Fruit fly (Drosophila melanogaster) whole organism, embryonic: Measurements from ENCODE around the gene Cyp4d21.

Source experiments
- Antp ChIP-seq: fragments of 200-800 bp; sonication (Bioruptor generic); optimal IDR thresholded peaks from 3 replicates; lab custom pipeline; 2016; ENCODE audit warnings: missing biosample characterization, missing genetic modification characterization
- CG10462 ChIP-seq: fragments of 200-800 bp; sonication (Bioruptor generic); optimal IDR thresholded peaks from 2 replicates; lab custom pipeline; 2016; ENCODE audit warnings: missing biosample characterization, missing genetic modification characterization
- CG10565 ChIP-seq: fragments of 200-800 bp; sonication (Bioruptor generic); optimal IDR thresholded peaks from 3 replicates; lab custom pipeline; 2016; ENCODE audit warnings: missing biosample characterization, mild to moderate bottlenecking, missing genetic modification characterization
- CG10979 ChIP-seq: fragments of 200-800 bp; sonication (Bioruptor generic); optimal IDR thresholded peaks from 2 replicates; lab custom pipeline; 2018; ENCODE audit warnings: missing biosample characterization, mild to moderate bottlenecking, missing genetic modification characterization, moderate library complexity
- CG11247 ChIP-seq: fragments of 200-800 bp; sonication (Bioruptor generic); IDR thresholded peaks from 2 replicates; pipeline ENCODE4 v1.3.6; 2022; ENCODE audit warnings: missing biosample characterization, missing genetic modification characterization
- CG12071 ChIP-seq: fragments of 200-800 bp; sonication (Bioruptor generic); optimal IDR thresholded peaks from 3 replicates; lab custom pipeline; 2018; ENCODE audit warnings: missing biosample characterization, mild to moderate bottlenecking, missing genetic modification characterization
- CG12104 ChIP-seq: fragments of 200-800 bp; sonication (Bioruptor generic); optimal IDR thresholded peaks from 3 replicates; lab custom pipeline; 2016; ENCODE audit warnings: missing biosample characterization, missing genetic modification characterization
- CG12236 ChIP-seq: fragments of 200-800 bp; sonication (Bioruptor generic); optimal IDR thresholded peaks from 2 replicates; lab custom pipeline; 2016; ENCODE audit warnings: missing biosample characterization, missing genetic modification characterization
- CG12391 ChIP-seq: fragments of 200-800 bp; sonication (Bioruptor generic); optimal IDR thresholded peaks from 3 replicates; lab custom pipeline; 2018; ENCODE audit warnings: missing biosample characterization, mild to moderate bottlenecking, missing genetic modification characterization, moderate library complexity
- CG12942 ChIP-seq: fragments of 200-800 bp; sonication (Bioruptor generic); optimal IDR thresholded peaks from 3 replicates; lab custom pipeline; 2016; ENCODE audit warnings: missing biosample characterization, missing genetic modification characterization
- CG13775 ChIP-seq: fragments of 200-800 bp; sonication (Bioruptor generic); optimal IDR thresholded peaks from 3 replicates; lab custom pipeline; 2017; ENCODE audit warnings: missing biosample characterization, mild to moderate bottlenecking, missing genetic modification characterization
- CG13894 ChIP-seq: fragments of 200-800 bp; sonication (Bioruptor generic); optimal IDR thresholded peaks from 3 replicates; lab custom pipeline; 2018; ENCODE audit warnings: missing biosample characterization, mild to moderate bottlenecking, missing genetic modification characterization, moderate library complexity
- CG1602 ChIP-seq: fragments of 200-800 bp; sonication (Bioruptor generic); optimal IDR thresholded peaks from 3 replicates; lab custom pipeline; 2016; ENCODE audit warnings: missing biosample characterization, missing genetic modification characterization
- CG16779 ChIP-seq: fragments of 200-800 bp; sonication (Bioruptor generic); IDR thresholded peaks from 2 replicates; pipeline ENCODE4 v1.3.6; 2022; ENCODE audit warnings: missing biosample characterization, missing genetic modification characterization
- CG17829 ChIP-seq: fragments of 200-800 bp; optimal IDR thresholded peaks from 2 replicates; lab custom pipeline; 2019; ENCODE audit warnings: missing biosample characterization, mild to moderate bottlenecking, missing genetic modification characterization, moderate library complexity
- CG18599 ChIP-seq: fragments of 200-800 bp; sonication (Bioruptor generic); optimal IDR thresholded peaks from 3 replicates; lab custom pipeline; 2017; ENCODE audit warnings: missing biosample characterization, missing genetic modification characterization, mild to moderate bottlenecking, moderate library complexity, missing genetic modification reagents
- CG31441 ChIP-seq: fragments of 200-800 bp; sonication (Bioruptor generic); IDR thresholded peaks from 2 replicates; pipeline ENCODE4 v1.3.6; 2022; ENCODE audit warnings: missing biosample characterization, missing genetic modification characterization
- CG3407 ChIP-seq: fragments of 200-800 bp; sonication (Bioruptor generic); optimal IDR thresholded peaks from 2 replicates; lab custom pipeline; 2018; ENCODE audit warnings: missing biosample characterization, mild to moderate bottlenecking, missing genetic modification characterization
- CG6654 ChIP-seq: fragments of 200-800 bp; sonication (Bioruptor generic); optimal IDR thresholded peaks from 2 replicates; lab custom pipeline; 2017; ENCODE audit warnings: missing biosample characterization, mild to moderate bottlenecking, missing genetic modification characterization
- CG7372 ChIP-seq: fragments of 200-800 bp; sonication (Bioruptor generic); IDR thresholded peaks from 2 replicates; pipeline ENCODE4 v1.3.6; 2022; ENCODE audit warnings: missing biosample characterization, missing genetic modification characterization
- CTCF ChIP-seq: fragments of 200-800 bp; sonication (Bioruptor generic); optimal IDR thresholded peaks from 2 replicates; lab custom pipeline; 2017; ENCODE audit warnings: missing biosample characterization, mild to moderate bottlenecking, missing genetic modification characterization, moderate library complexity
- Dll ChIP-seq: fragments of 200-800 bp; sonication (Bioruptor generic); IDR thresholded peaks from 4 replicates; pipeline ENCODE4 v1.3.6; 2022; ENCODE audit warnings: missing biosample characterization, missing genetic modification characterization; ENCODE audit not compliant: partially characterized antibody
- E2f2 ChIP-seq: fragments of 200-800 bp; sonication (Bioruptor generic); IDR thresholded peaks from 2 replicates; pipeline ENCODE4 v1.3.6; 2022; ENCODE audit warnings: missing biosample characterization, missing genetic modification characterization
- Eip74EF ChIP-seq, 2 experiments: fragments of 200-800 bp in 1 of 2; fragments of >200 bp in 1 of 2; sonication (Bioruptor generic) in 1 of 2; optimal IDR thresholded peaks; 2 replicates each; lab custom pipeline; 2017 to 2019; ENCODE audit warnings: missing biosample characterization in 2 of 2, missing genetic modification characterization in 2 of 2, mild to moderate bottlenecking in 1 of 2, moderate library complexity in 1 of 2
- Ets65A ChIP-seq: fragments of 200-800 bp; sonication (Bioruptor generic); peaks from one replicate; lab custom pipeline; 2016; ENCODE audit warnings: missing biosample characterization, missing genetic modification characterization
- HLH4C ChIP-seq: fragments of 200-800 bp; sonication (Bioruptor generic); IDR thresholded peaks from 3 replicates; pipeline ENCODE4 v1.3.6; 2022; ENCODE audit warnings: missing biosample characterization, missing genetic modification characterization; ENCODE audit not compliant: partially characterized antibody
- Hmx ChIP-seq: fragments of 200-800 bp; sonication (Bioruptor generic); optimal IDR thresholded peaks from 2 replicates; lab custom pipeline; 2016; ENCODE audit warnings: missing biosample characterization, missing genetic modification characterization
- Mes4 ChIP-seq: fragments of 200-800 bp; sonication (Bioruptor generic); optimal IDR thresholded peaks from 2 replicates; lab custom pipeline; 2016; ENCODE audit warnings: missing biosample characterization, missing genetic modification characterization
- NFAT ChIP-seq: fragments of 200-800 bp; sonication (Bioruptor generic); IDR thresholded peaks from 2 replicates; pipeline ENCODE4 v1.3.6; 2022; ENCODE audit warnings: missing biosample characterization, missing genetic modification characterization
- Sox100B ChIP-seq: fragments of 200-800 bp; sonication (Bioruptor generic); optimal IDR thresholded peaks from 3 replicates; lab custom pipeline; 2018; ENCODE audit warnings: missing biosample characterization, mild to moderate bottlenecking, missing genetic modification characterization
- Ssrp ChIP-seq: fragments of 200-800 bp; sonication (Bioruptor generic); optimal IDR thresholded peaks from 2 replicates; lab custom pipeline; 2018; ENCODE audit warnings: missing biosample characterization, mild to moderate bottlenecking, missing genetic modification characterization, moderate library complexity
- TFAM ChIP-seq: fragments of 200-800 bp; sonication (Bioruptor generic); optimal IDR thresholded peaks from 2 replicates; lab custom pipeline; 2017; ENCODE audit warnings: missing biosample characterization, missing genetic modification characterization, inconsistent platforms
- al ChIP-seq: fragments of 200-800 bp; sonication (Bioruptor generic); IDR thresholded peaks from 2 replicates; pipeline ENCODE4 v1.3.6; 2022; ENCODE audit warnings: missing biosample characterization, missing genetic modification characterization
- crp ChIP-seq, 2 experiments: fragments of 200-800 bp; sonication (Bioruptor generic); optimal IDR thresholded peaks; 2 replicates in 1 of 2; 3 replicates in 1 of 2; lab custom pipeline; 2017; ENCODE audit warnings: missing biosample characterization in 2 of 2, missing genetic modification characterization in 2 of 2, mild to moderate bottlenecking in 1 of 2, moderate library complexity in 1 of 2
- dan ChIP-seq: fragments of 200-800 bp; sonication (Bioruptor generic); IDR thresholded peaks from 2 replicates; pipeline ENCODE4 v1.3.6; 2022; ENCODE audit warnings: missing biosample characterization, missing genetic modification characterization
- emc ChIP-seq: fragments of 200-800 bp; sonication (Bioruptor generic); optimal IDR thresholded peaks from 2 replicates; lab custom pipeline; 2016; ENCODE audit warnings: missing biosample characterization, missing genetic modification characterization
- eyg ChIP-seq: fragments of 200-800 bp; sonication (Bioruptor generic); optimal IDR thresholded peaks from 3 replicates; lab custom pipeline; 2016; ENCODE audit warnings: missing biosample characterization, missing genetic modification characterization
- gsb ChIP-seq: fragments of 200-800 bp; sonication (Bioruptor generic); IDR thresholded peaks from 2 replicates; pipeline ENCODE4 v1.3.6; 2022; ENCODE audit warnings: missing biosample characterization, missing genetic modification characterization
- insv ChIP-seq, 2 experiments: fragments of 200-800 bp; sonication (Bioruptor generic); optimal IDR thresholded peaks; 3 replicates each; lab custom pipeline; 2016 to 2018; ENCODE audit warnings: missing biosample characterization in 2 of 2, missing genetic modification characterization in 2 of 2
- nerfin-1 ChIP-seq: fragments of 200-800 bp; sonication (Bioruptor generic); optimal IDR thresholded peaks from 3 replicates; lab custom pipeline; 2019; ENCODE audit warnings: missing biosample characterization, mild to moderate bottlenecking, missing genetic modification characterization, moderate library complexity
- odd ChIP-seq: fragments of 200-800 bp; sonication (Bioruptor generic); optimal IDR thresholded peaks from 2 replicates; lab custom pipeline; 2017; ENCODE audit warnings: missing biosample characterization, mild to moderate bottlenecking, missing genetic modification characterization
- pan ChIP-seq, 4 experiments: fragments of >200 bp in 3 of 4; fragments of 200-800 bp in 1 of 4; sonication (Bioruptor generic) in 1 of 4; optimal IDR thresholded peaks in 3 of 4; IDR thresholded peaks in 1 of 4; 2 replicates each; pipeline versions ENCODE4 v1.3.6 to Lab custom; 2017 to 2022; ENCODE audit warnings: missing biosample characterization in 2 of 4, missing genetic modification characterization in 2 of 4, mixed read lengths in 1 of 4
- pita ChIP-seq: fragments of 200-800 bp; sonication (Bioruptor generic); optimal IDR thresholded peaks from 2 replicates; lab custom pipeline; 2017; ENCODE audit warnings: missing biosample characterization, mild to moderate bottlenecking, missing genetic modification characterization
- pzg ChIP-seq: fragments of 200-800 bp; sonication (Bioruptor generic); optimal IDR thresholded peaks from 3 replicates; lab custom pipeline; 2018; ENCODE audit warnings: missing biosample characterization, mild to moderate bottlenecking, missing genetic modification characterization, moderate library complexity
- scrt ChIP-seq: fragments of 200-800 bp; sonication (Bioruptor generic); optimal IDR thresholded peaks from 2 replicates; lab custom pipeline; 2018; ENCODE audit warnings: missing biosample characterization, mild to moderate bottlenecking, missing genetic modification characterization, moderate library complexity
- sim ChIP-seq: fragments of 200-800 bp; sonication (Bioruptor generic); IDR thresholded peaks from 2 replicates; pipeline ENCODE4 v1.3.6; 2022; ENCODE audit warnings: missing biosample characterization, missing genetic modification characterization
- slou ChIP-seq: fragments of 200-800 bp; sonication (Bioruptor generic); optimal IDR thresholded peaks from 3 replicates; lab custom pipeline; 2016; ENCODE audit warnings: missing biosample characterization, missing genetic modification characterization
- so ChIP-seq: fragments of 200-800 bp; sonication (Bioruptor generic); IDR thresholded peaks from 3 replicates; pipeline ENCODE4 v1.3.6; 2022; ENCODE audit warnings: missing biosample characterization, missing genetic modification characterization
- unc-4 ChIP-seq: fragments of 200-800 bp; sonication (Bioruptor generic); IDR thresholded peaks from 2 replicates; pipeline ENCODE4 v1.3.6; 2022; ENCODE audit warnings: missing biosample characterization, missing genetic modification characterization; ENCODE audit not compliant: partially characterized antibody
- wek ChIP-seq: fragments of 200-800 bp; sonication (Bioruptor generic); optimal IDR thresholded peaks from 3 replicates; lab custom pipeline; 2018; ENCODE audit warnings: missing biosample characterization, mild to moderate bottlenecking, missing genetic modification characterization, moderate library complexity

The Cyp4d21 gene

DNA sequence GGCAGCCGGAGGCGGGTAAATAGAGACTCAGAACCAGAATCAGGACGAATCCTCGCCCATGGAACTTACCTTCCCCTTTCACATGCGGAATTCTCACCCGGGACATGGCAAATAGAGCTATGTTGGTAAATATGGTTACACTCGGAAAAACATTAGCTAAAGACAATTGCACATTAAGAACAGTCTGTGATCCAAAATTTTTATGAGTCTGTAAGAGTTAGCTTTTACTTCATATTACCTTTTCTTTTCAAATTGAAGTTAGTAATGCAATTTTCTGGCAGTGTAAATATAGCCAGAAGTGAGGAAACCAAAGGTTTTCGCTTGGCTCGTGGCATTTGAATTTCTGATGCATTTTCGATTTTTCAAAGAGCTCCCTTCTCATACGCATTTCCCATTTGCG, 29.8 kb downstream of the Cyp4d21 start (continued):
- TF ChIP-seq CG12942 (GFP tag; lab: Kevin White, UChicago) (no peak), CG18599 (GFP tag; lab: Kevin White, UChicago) (peak; percentile 57), Mes4 (GFP tag; lab: Kevin White, UChicago) (peak; percentile 21), scrt (GFP tag; lab: Kevin White, UChicago) (no peak), E2f2 (no peak), Antp (GFP tag; lab: Kevin White, UChicago) (peak; percentile 31), Dll (GFP tag; lab: Robert Waterston, UW) (no peak), wek (GFP tag; lab: Kevin White, UChicago) (no peak), Ets65A (no peak), pan (optimal IDR thresholded peaks at IDR 0.05; lab: Kevin White, UChicago) (no peak), pan (GFP tag; optimal IDR thresholded peaks at IDR 0.05 in 1 of 2, IDR thresholded peaks at IDR 0.05 in 1 of 2) (peak in 1 of 2 experiments; percentile 46), CG17829 (tag; lab: Kevin White, UChicago) (peak; percentile 71), CTCF (no peak), Sox100B (GFP tag; lab: Kevin White, UChicago) (peak; percentile 30), CG13894 (tag; lab: Kevin White, UChicago) (no peak), slou (GFP tag; lab: Kevin White, UChicago) (no peak), TFAM (GFP tag; lab: Kevin White, UChicago) (no peak), CG11247 (GFP tag; lab: Robert Waterston, UW) (no peak), CG31441 (GFP tag; lab: Robert Waterston, UW) (peak; percentile 70), Ssrp (tag; lab: Kevin White, UChicago) (peak; percentile 7), Eip74EF (GFP tag; optimal IDR thresholded peaks at IDR 0.05; lab: Kevin White, UChicago) (no peak), CG3407 (GFP tag; lab: Kevin White, UChicago) (no peak), pzg (GFP tag; lab: Kevin White, UChicago) (no peak), CG10565 (GFP tag; lab: Kevin White, UChicago) (no peak), CG7372 (GFP tag; lab: Robert Waterston, UW) (no peak; the same call in 1 of the 2 replicates), HLH4C (GFP tag; lab: Robert Waterston, UW) (no peak), NFAT (no peak), CG10979 (tag; lab: Kevin White, UChicago) (peak; percentile 67), dan (GFP tag; lab: Robert Waterston, UW) (no peak), eyg (GFP tag; lab: Kevin White, UChicago) (no peak)

DNA sequence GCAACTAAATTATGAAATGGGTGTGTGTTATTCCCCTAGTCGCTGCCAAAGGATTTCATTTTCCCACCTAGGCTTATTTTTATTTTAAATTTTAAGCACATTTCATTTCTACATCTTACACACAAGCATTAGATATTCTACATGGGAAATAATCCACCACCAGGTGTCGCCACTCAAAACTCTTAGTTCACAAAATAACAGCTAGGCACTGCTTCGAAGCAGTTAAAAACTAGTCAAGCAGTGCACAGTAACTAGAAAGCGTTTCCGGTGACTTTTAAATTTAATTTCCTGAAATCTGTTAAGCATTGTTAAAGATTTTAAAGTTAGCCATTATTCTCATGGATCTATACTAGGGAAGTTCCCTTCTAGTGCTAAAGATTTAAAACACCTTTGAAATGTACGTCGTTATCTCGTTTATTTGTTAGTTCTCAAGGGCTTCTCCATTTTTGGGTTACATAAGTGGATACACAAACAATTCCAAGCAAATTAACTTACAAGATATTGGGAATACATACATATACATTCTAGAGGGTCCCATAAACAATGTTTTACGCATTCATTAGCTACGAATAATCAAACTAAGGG, 36.3 kb downstream of the Cyp4d21 start:
- peak; percentile 76 for TF ChIP-seq so (GFP tag; lab: Robert Waterston, UW)
- peak; percentile 81 for TF ChIP-seq al (GFP tag; lab: Robert Waterston, UW)
- TF ChIP-seq insv (GFP tag; optimal IDR thresholded peaks at IDR 0.05; lab: Kevin White, UChicago): no peak
- TF ChIP-seq crp (GFP tag; optimal IDR thresholded peaks at IDR 0.05; lab: Kevin White, UChicago): peak in 1 of 2 experiments; percentile 42
- no peak for TF ChIP-seq CG17829 (tag; lab: Kevin White, UChicago)
- peak; percentile 2 for TF ChIP-seq Hmx (GFP tag; lab: Kevin White, UChicago)
- no peak for TF ChIP-seq nerfin-1 (tag; lab: Kevin White, UChicago)
- TF ChIP-seq unc-4 (GFP tag; lab: Robert Waterston, UW): no peak
- TF ChIP-seq CG10462 (GFP tag; lab: Kevin White, UChicago): peak; percentile 50
- TF ChIP-seq odd (GFP tag; lab: Kevin White, UChicago): no peak
- TF ChIP-seq CG12236 (GFP tag; lab: Kevin White, UChicago): peak; percentile 66
- peak; percentile 37; the same call in 1 of the 2 replicates for TF ChIP-seq gsb (GFP tag; lab: Robert Waterston, UW)
- TF ChIP-seq CG12071: no peak
- TF ChIP-seq sim (GFP tag; lab: Robert Waterston, UW): peak; percentile 38; the same call in 1 of the 2 replicates
- TF ChIP-seq CG16779 (GFP tag; lab: Robert Waterston, UW): peak; percentile 72
- TF ChIP-seq CG13775 (GFP tag; lab: Kevin White, UChicago): peak; percentile 64
- peak; percentile 77 for TF ChIP-seq CG12391 (tag; lab: Kevin White, UChicago)
- TF ChIP-seq CG1602 (GFP tag; lab: Kevin White, UChicago): peak; percentile 71
- no peak for TF ChIP-seq CG12104 (GFP tag; lab: Kevin White, UChicago)
- no peak for TF ChIP-seq CG6654
- TF ChIP-seq emc (GFP tag; lab: Kevin White, UChicago): no peak
- peak; percentile 35 for TF ChIP-seq pita (GFP tag; lab: Kevin White, UChicago)
